Worm (Caenorhabditis elegans) whole organism, late embryonic: ENCODE data around the gene clec-168.
A peak's percentile ranks its signal among the peaks of the same experiment; 100 is the strongest.

Experiments used
- ceh-14 ChIP-seq: sonication (generic microtip); optimal IDR thresholded peaks from 2 replicates; lab custom pipeline; 2016; ENCODE audit warnings: missing genotype, missing genetic modification characterization, missing compliant biosample characterization
- ceh-45 ChIP-seq: fragments of 200-800 bp; sonication (Bioruptor generic); IDR thresholded peaks from 2 replicates; pipeline ENCODE4 v1.3.6; 2022; ENCODE audit warnings: missing genetic modification reagents, missing genetic modification characterization, missing compliant biosample characterization
- fax-1 ChIP-seq: sonication (generic microtip); optimal IDR thresholded peaks from 2 replicates; lab custom pipeline; 2016; ENCODE audit warnings: missing genotype, missing genetic modification characterization, missing compliant biosample characterization
- hlh-30 ChIP-seq: sonication (generic microtip); optimal IDR thresholded peaks from 2 replicates; lab custom pipeline; 2017; ENCODE audit warnings: antibody characterized with exemption, missing genetic modification characterization, missing compliant biosample characterization; ENCODE audit not compliant: insufficient read depth
- nfya-1 ChIP-seq: sonication (generic microtip); optimal IDR thresholded peaks from 2 replicates; lab custom pipeline; 2017; ENCODE audit warnings: missing genetic modification characterization, mild to moderate bottlenecking, missing compliant biosample characterization, antibody characterized with exemption, moderate library complexity
- ref-2 ChIP-seq: sonication (generic microtip); optimal IDR thresholded peaks from 2 replicates; lab custom pipeline; 2016; ENCODE audit warnings: missing genetic modification characterization, missing compliant biosample characterization
- sox-4 ChIP-seq: sonication (generic microtip); optimal IDR thresholded peaks from 2 replicates; lab custom pipeline; 2017; ENCODE audit warnings: mild to moderate bottlenecking, missing genetic modification characterization, inconsistent platforms, missing compliant biosample characterization

DNA sequence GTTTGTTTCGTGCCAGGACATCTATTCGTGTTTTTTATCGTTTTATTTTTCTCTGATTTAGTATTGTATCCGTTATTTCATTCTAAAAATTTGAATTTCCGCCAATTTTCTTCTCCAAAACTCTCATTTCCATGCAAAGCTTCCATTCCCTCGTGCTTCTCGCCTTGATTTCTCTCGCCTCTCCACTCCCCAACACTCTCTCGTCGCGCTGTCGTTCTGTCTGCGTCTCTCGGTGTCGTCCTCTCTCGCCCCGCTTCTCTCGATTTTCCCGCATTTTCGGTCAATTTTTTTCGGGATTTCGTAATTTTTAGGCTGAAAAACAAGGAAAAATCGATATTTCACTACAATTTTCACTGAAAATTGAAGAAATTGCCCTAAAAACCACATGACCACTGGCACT is 17.8 kb downstream of the clec-168 start, which contains the start of gene C09E9.1:
- TF ChIP-seq hlh-30 (peak; percentile 84), fax-1 (tag; lab: Kevin White, UChicago) (no peak), nfya-1 (tag; lab: Kevin White, UChicago) (peak; percentile 55), ref-2 (tag; lab: Kevin White, UChicago) (peak; percentile 8), ceh-14 (tag; lab: Kevin White, UChicago) (no peak), ceh-45 (GFP tag; lab: Robert Waterston, UW) (no peak), sox-4 (tag; lab: Kevin White, UChicago) (no peak)
